Fruit fly (Drosophila melanogaster) whole organism, embryonic: ENCODE results near the gene CG8289.

Experiments
- CG13123 ChIP-seq: fragments of 200-800 bp; sonication (Bioruptor generic); optimal IDR thresholded peaks from 2 replicates; lab custom pipeline; 2016; ENCODE audit warnings: missing biosample characterization, missing genetic modification characterization
- CG16779 ChIP-seq: fragments of 200-800 bp; sonication (Bioruptor generic); IDR thresholded peaks from 2 replicates; pipeline ENCODE4 v1.3.6; 2022; ENCODE audit warnings: missing biosample characterization, missing genetic modification characterization
- disco-r ChIP-seq: fragments of 200-800 bp; sonication (Bioruptor generic); optimal IDR thresholded peaks from 2 replicates; lab custom pipeline; 2016; ENCODE audit warnings: missing biosample characterization, missing genetic modification characterization
- kay ChIP-seq: fragments of 200-800 bp; sonication (Bioruptor generic); optimal IDR thresholded peaks from 2 replicates; lab custom pipeline; 2016; ENCODE audit warnings: missing biosample characterization, missing genetic modification characterization

DNA sequence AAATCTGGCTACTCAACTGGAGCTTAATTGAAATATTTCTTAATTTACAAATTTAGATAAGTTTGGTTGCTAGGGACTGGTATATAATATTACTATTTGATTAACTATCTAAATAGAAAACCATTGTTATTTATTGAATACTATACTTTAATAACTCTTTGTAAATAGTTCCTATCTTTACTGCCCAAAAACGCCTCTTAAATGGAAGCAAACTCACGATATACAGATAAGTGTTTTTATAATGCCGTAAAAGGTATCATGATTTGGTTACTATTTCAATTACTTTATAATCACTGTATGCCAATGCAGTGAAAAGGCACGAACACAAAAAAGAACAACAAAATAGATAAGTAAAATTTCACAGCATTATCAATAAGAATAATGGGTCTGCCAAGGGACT is 10.0 kb downstream of the CG8289 start:
- TF ChIP-seq CG16779 (no peak), CG13123 (GFP tag; lab: Kevin White, UChicago) (no peak), kay (GFP tag; lab: Kevin White, UChicago) (no peak), disco-r (GFP tag; lab: Kevin White, UChicago) (no peak)
